Fruit fly (Drosophila melanogaster) whole organism, wandering third instar larva: ENCODE measurements around the gene CG43693.

Source experiments
- Abd-B ChIP-seq: fragments of >200 bp; optimal IDR thresholded peaks from 2 replicates; lab custom pipeline; 2017; ENCODE audit warnings: missing biosample characterization, missing genetic modification characterization
- CG32264 ChIP-seq: fragments of 200-800 bp; sonication (Bioruptor generic); optimal IDR thresholded peaks from 2 replicates; lab custom pipeline; 2016; ENCODE audit warnings: missing biosample characterization, missing genetic modification characterization
- CG9705 ChIP-seq: fragments of 200-800 bp; sonication (Bioruptor generic); optimal IDR thresholded peaks from 2 replicates; lab custom pipeline; 2018; ENCODE audit warnings: missing biosample characterization, mild to moderate bottlenecking, missing genetic modification characterization
- CrebA ChIP-seq: fragments of 200-800 bp; sonication (Bioruptor generic); optimal IDR thresholded peaks from 2 replicates; lab custom pipeline; 2016; ENCODE audit warnings: missing biosample characterization, mild to moderate bottlenecking, missing genetic modification characterization, borderline replicate concordance
- Dfd ChIP-seq: fragments of >200 bp; optimal IDR thresholded peaks from 2 replicates; lab custom pipeline; 2017; ENCODE audit warnings: missing biosample characterization, missing genetic modification characterization
- Dif ChIP-seq: fragments of 200-275, 200-300 bp; sonication (Bioruptor generic); optimal IDR thresholded peaks from 2 replicates; lab custom pipeline; 2018; ENCODE audit warnings: missing biosample characterization, missing genetic modification characterization; ENCODE audit not compliant: partially characterized antibody
- GATAd ChIP-seq: sonication (Bioruptor generic); optimal IDR thresholded peaks from 2 replicates; lab custom pipeline; 2016; ENCODE audit warnings: missing biosample characterization, missing genetic modification characterization
- HLH106 ChIP-seq: fragments of 200-800 bp; optimal IDR thresholded peaks from 3 replicates; lab custom pipeline; 2019; ENCODE audit warnings: missing biosample characterization, mild to moderate bottlenecking, missing genetic modification characterization, moderate library complexity
- Hnf4 ChIP-seq: fragments of 200-800 bp; sonication (Bioruptor generic); optimal IDR thresholded peaks from 2 replicates; lab custom pipeline; 2016; ENCODE audit warnings: missing biosample characterization, mild to moderate bottlenecking, missing genetic modification characterization
- Hr78 ChIP-seq: fragments of >200 bp; optimal IDR thresholded peaks from 2 replicates; lab custom pipeline; 2017; ENCODE audit warnings: missing biosample characterization, missing genetic modification characterization
- Hr83 ChIP-seq: fragments of 200-300 bp; sonication (Bioruptor generic); optimal IDR thresholded peaks from 2 replicates; lab custom pipeline; 2016; ENCODE audit warnings: missing biosample characterization, mild to moderate bottlenecking, missing genetic modification characterization, moderate library complexity; ENCODE audit not compliant: poor library complexity, severe bottlenecking
- Jra ChIP-seq: sonication (Bioruptor generic); optimal IDR thresholded peaks from 2 replicates; lab custom pipeline; 2016; ENCODE audit warnings: missing biosample characterization, missing genetic modification characterization
- Mio ChIP-seq: sonication (Bioruptor generic); optimal IDR thresholded peaks from 2 replicates; lab custom pipeline; 2016; ENCODE audit warnings: missing biosample characterization, missing genetic modification characterization
- Myc ChIP-seq: fragments of >200 bp; optimal IDR thresholded peaks from 2 replicates; lab custom pipeline; 2017
- N ChIP-seq: fragments of >200 bp; optimal IDR thresholded peaks from 2 replicates; lab custom pipeline; 2018; ENCODE audit warnings: missing biosample characterization, missing external identifiers, missing genetic modification characterization
- OdsH ChIP-seq: fragments of 200-800 bp; sonication (Bioruptor generic); optimal IDR thresholded peaks from 2 replicates; lab custom pipeline; 2016; ENCODE audit warnings: missing biosample characterization, mild to moderate bottlenecking, missing genetic modification characterization
- Rel ChIP-seq, 2 experiments: fragments of 200-800 bp; sonication (Bioruptor generic) in 1 of 2; optimal IDR thresholded peaks; 2 replicates in 1 of 2; 3 replicates in 1 of 2; lab custom pipeline; 2016 to 2019; ENCODE audit warnings: mild to moderate bottlenecking in 2 of 2, missing biosample characterization in 2 of 2, missing genetic modification characterization in 2 of 2, moderate library complexity in 1 of 2
- Sp1 ChIP-seq: fragments of 200-800 bp; sonication (Bioruptor generic); optimal IDR thresholded peaks from 3 replicates; lab custom pipeline; 2019; ENCODE audit warnings: missing biosample characterization, mild to moderate bottlenecking, missing genetic modification characterization, moderate library complexity
- Vsx2 ChIP-seq: fragments of 200-300, 225-300 bp; sonication (Bioruptor generic); optimal IDR thresholded peaks from 2 replicates; lab custom pipeline; 2018; ENCODE audit warnings: missing biosample characterization, missing genetic modification characterization; ENCODE audit not compliant: partially characterized antibody
- br ChIP-seq: fragments of 200-800 bp; sonication (Bioruptor generic); optimal IDR thresholded peaks from 2 replicates; lab custom pipeline; 2016; ENCODE audit warnings: missing biosample characterization, missing genetic modification characterization
- brk ChIP-seq: fragments of 200-800 bp; sonication (Bioruptor generic); optimal IDR thresholded peaks from 2 replicates; lab custom pipeline; 2016; ENCODE audit warnings: missing biosample characterization, mild to moderate bottlenecking, missing genetic modification characterization
- dl ChIP-seq, 2 experiments: fragments of 175-275, 200-275 bp in 1 of 2; fragments of 200-275 bp in 1 of 2; sonication (Bioruptor generic); optimal IDR thresholded peaks; lab custom pipeline; 2018; ENCODE audit warnings: mild to moderate bottlenecking in 2 of 2, missing biosample characterization in 2 of 2, missing genetic modification characterization in 2 of 2, moderate library complexity in 2 of 2; ENCODE audit not compliant: partially characterized antibody in 2 of 2, insufficient read depth in 1 of 2
- dmrt93B ChIP-seq: fragments of 200-800 bp; sonication (Bioruptor generic); optimal IDR thresholded peaks from 2 replicates; lab custom pipeline; 2018; ENCODE audit warnings: missing biosample characterization, mild to moderate bottlenecking, missing genetic modification characterization
- dsf ChIP-seq: sonication (Bioruptor generic); optimal IDR thresholded peaks from 2 replicates; lab custom pipeline; 2016; ENCODE audit warnings: missing biosample characterization, missing genetic modification characterization, borderline replicate concordance
- ey ChIP-seq: fragments of 200-800 bp; sonication (Bioruptor generic); optimal IDR thresholded peaks from 2 replicates; lab custom pipeline; 2016; ENCODE audit warnings: missing biosample characterization, missing genetic modification characterization
- foxo ChIP-seq, 2 experiments: fragments of 200-800 bp; sonication (Bioruptor generic); optimal IDR thresholded peaks; 2 replicates in 1 of 2; 3 replicates in 1 of 2; lab custom pipeline; 2016 to 2017; ENCODE audit warnings: missing biosample characterization in 2 of 2, missing genetic modification characterization in 2 of 2
- fru ChIP-seq: fragments of 200-800 bp; sonication (Bioruptor generic); optimal IDR thresholded peaks from 3 replicates; lab custom pipeline; 2016; ENCODE audit warnings: missing biosample characterization, mild to moderate bottlenecking, missing genetic modification characterization
- h ChIP-seq: fragments of 200-800 bp; sonication (Bioruptor generic); optimal IDR thresholded peaks from 3 replicates; lab custom pipeline; 2016; ENCODE audit warnings: missing biosample characterization, mild to moderate bottlenecking, missing genetic modification characterization
- jim ChIP-seq: fragments of 175-275, 200-325 bp; sonication (Bioruptor generic); optimal IDR thresholded peaks from 2 replicates; lab custom pipeline; 2016; ENCODE audit warnings: missing biosample characterization, mild to moderate bottlenecking, missing genetic modification characterization
- lola ChIP-seq: fragments of >200 bp; optimal IDR thresholded peaks from 2 replicates; lab custom pipeline; 2017; ENCODE audit warnings: missing biosample characterization, missing genetic modification characterization
- pan ChIP-seq: fragments of >200 bp; optimal IDR thresholded peaks from 2 replicates; lab custom pipeline; 2017
- psq ChIP-seq: fragments of 200-800 bp; sonication (Bioruptor generic); optimal IDR thresholded peaks from 3 replicates; lab custom pipeline; 2017; ENCODE audit warnings: missing biosample characterization, mild to moderate bottlenecking, missing genetic modification characterization, moderate library complexity
- rgr ChIP-seq: fragments of 200-800 bp; sonication (Bioruptor generic); optimal IDR thresholded peaks from 3 replicates; lab custom pipeline; 2016; ENCODE audit warnings: missing biosample characterization, mild to moderate bottlenecking, missing genetic modification characterization
- sage ChIP-seq: fragments of 200-800 bp; sonication (Bioruptor generic); optimal IDR thresholded peaks from 2 replicates; lab custom pipeline; 2016; ENCODE audit warnings: missing biosample characterization, mild to moderate bottlenecking, missing genetic modification characterization
- sv ChIP-seq: fragments of 200-800 bp; sonication (Bioruptor generic); optimal IDR thresholded peaks from 3 replicates; lab custom pipeline; 2016; ENCODE audit warnings: missing biosample characterization, missing genetic modification characterization
- tai ChIP-seq: sonication (Bioruptor generic); optimal IDR thresholded peaks from 2 replicates; lab custom pipeline; 2016; ENCODE audit warnings: missing biosample characterization, missing genetic modification characterization
- usp ChIP-seq: fragments of >200 bp; optimal IDR thresholded peaks from 2 replicates; lab custom pipeline; 2017; ENCODE audit warnings: missing biosample characterization, missing genetic modification characterization
- woc ChIP-seq: sonication (Bioruptor generic); optimal IDR thresholded peaks from 2 replicates; lab custom pipeline; 2016; ENCODE audit warnings: missing biosample characterization, mild to moderate bottlenecking, missing genetic modification characterization

The CG43693 gene

DNA sequence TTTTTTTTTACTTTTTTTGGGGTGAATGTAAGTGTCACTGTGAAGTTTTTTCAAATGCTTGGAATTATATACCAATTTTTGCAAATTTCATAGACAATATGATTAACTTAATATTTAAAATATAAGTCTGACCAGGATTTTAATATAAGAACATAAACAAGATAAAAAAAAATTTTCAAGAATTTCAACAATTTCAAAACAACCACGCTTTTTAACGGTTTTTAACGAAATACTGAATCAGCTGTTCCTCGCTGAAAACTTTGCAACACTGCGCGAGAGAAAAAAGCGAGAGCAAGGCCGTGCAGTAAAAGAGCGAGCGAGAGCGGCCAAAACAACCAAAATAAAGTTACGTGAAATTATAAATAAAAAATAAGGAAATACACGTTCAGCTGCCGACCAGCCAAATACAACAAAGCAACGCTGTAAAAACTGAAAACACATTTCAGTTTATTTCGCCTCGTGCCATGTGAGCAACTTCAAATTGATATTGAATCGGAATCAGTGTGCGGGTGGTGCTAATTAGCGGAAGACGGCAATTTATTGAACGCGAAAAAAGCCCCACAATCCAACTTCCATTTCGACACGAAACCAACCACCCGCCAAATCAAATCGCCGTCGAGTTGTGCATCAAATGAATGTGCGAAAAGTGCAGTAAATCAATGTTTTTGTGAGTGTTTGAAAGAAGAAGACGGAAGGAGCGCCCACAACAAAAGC, 45.2 kb upstream of the CG43693 start, which contains the start of the genes CG46439, Iyd and CG33947:
Gene CG46439 (minus strand): TSS at position 51 of the 714 bp plus-strand sequence.
Gene Iyd (minus strand): TSS at position 51 of the 714 bp plus-strand sequence.
Gene CG33947 (plus strand): TSS at position 302 of the 714 bp plus-strand sequence.
- peak; percentile 40 for TF ChIP-seq Dif (GFP tag; lab: Kevin White, UChicago)
- peak; percentile 50 for TF ChIP-seq fru
- no peak for TF ChIP-seq Mio (GFP tag; lab: Kevin White, UChicago)
- no peak for TF ChIP-seq GATAd
- TF ChIP-seq br (GFP tag; lab: Kevin White, UChicago): peak; percentile 43
- TF ChIP-seq Hnf4: peak; percentile 49
- TF ChIP-seq jim (GFP tag; lab: Kevin White, UChicago): no peak
- TF ChIP-seq Vsx2 (GFP tag; lab: Kevin White, UChicago): peak; percentile 75
- no peak for TF ChIP-seq dsf
- TF ChIP-seq Hr78 (GFP tag; lab: Kevin White, UChicago): no peak
- peak; percentile 80 for TF ChIP-seq sage (GFP tag; lab: Kevin White, UChicago)
- TF ChIP-seq CrebA: no peak
- peak; percentile 54 for TF ChIP-seq psq (GFP tag; lab: Kevin White, UChicago)
- peak; percentile 23 for TF ChIP-seq HLH106 (tag; lab: Kevin White, UChicago)
- TF ChIP-seq Myc (lab: Kevin White, UChicago): peak; percentile 7
- TF ChIP-seq N (GFP tag; lab: Kevin White, UChicago): no peak
- TF ChIP-seq Hr83 (GFP tag; lab: Kevin White, UChicago): no peak
- TF ChIP-seq OdsH (GFP tag; lab: Kevin White, UChicago): no peak
- TF ChIP-seq Sp1 (GFP tag; lab: Kevin White, UChicago): peak; percentile 53
- no peak for TF ChIP-seq Dfd (GFP tag; lab: Kevin White, UChicago)
- TF ChIP-seq foxo (GFP tag; optimal IDR thresholded peaks at IDR 0.05; lab: Kevin White, UChicago): peak; percentile 21 to 41
- TF ChIP-seq woc (GFP tag; lab: Kevin White, UChicago): peak; percentile 16
- peak; percentile 78 for TF ChIP-seq brk (GFP tag; lab: Kevin White, UChicago)
- TF ChIP-seq Abd-B (GFP tag; lab: Kevin White, UChicago): no peak
- no peak for TF ChIP-seq lola (GFP tag; lab: Kevin White, UChicago)
- TF ChIP-seq dl (GFP tag; optimal IDR thresholded peaks at IDR 0.05; lab: Kevin White, UChicago; ENCODE audit: insufficient read depth in 1 of 2, partially characterized antibody in 2 of 2): no peak
- TF ChIP-seq CG32264 (GFP tag; lab: Kevin White, UChicago): peak; percentile 67
- no peak for TF ChIP-seq pan (lab: Kevin White, UChicago)
- no peak for TF ChIP-seq usp (GFP tag; lab: Kevin White, UChicago)
- TF ChIP-seq Rel (GFP tag; optimal IDR thresholded peaks at IDR 0.05; lab: Kevin White, UChicago): no peak
- peak; percentile 90 for TF ChIP-seq Rel (tag; optimal IDR thresholded peaks at IDR 0.05; lab: Kevin White, UChicago)
- TF ChIP-seq sv (GFP tag; lab: Kevin White, UChicago): no peak
- peak; percentile 16 for TF ChIP-seq rgr
- no peak for TF ChIP-seq dmrt93B (GFP tag; lab: Kevin White, UChicago)
- peak; percentile 43 for TF ChIP-seq h (GFP tag; lab: Kevin White, UChicago)
- peak; percentile 34 for TF ChIP-seq Jra
- no peak for TF ChIP-seq ey (GFP tag; lab: Kevin White, UChicago)
- no peak for TF ChIP-seq tai (GFP tag; lab: Kevin White, UChicago)
- TF ChIP-seq CG9705 (GFP tag; lab: Kevin White, UChicago): no peak
- TF ChIP-seq, all 38 proteins: peak for 18

DNA sequence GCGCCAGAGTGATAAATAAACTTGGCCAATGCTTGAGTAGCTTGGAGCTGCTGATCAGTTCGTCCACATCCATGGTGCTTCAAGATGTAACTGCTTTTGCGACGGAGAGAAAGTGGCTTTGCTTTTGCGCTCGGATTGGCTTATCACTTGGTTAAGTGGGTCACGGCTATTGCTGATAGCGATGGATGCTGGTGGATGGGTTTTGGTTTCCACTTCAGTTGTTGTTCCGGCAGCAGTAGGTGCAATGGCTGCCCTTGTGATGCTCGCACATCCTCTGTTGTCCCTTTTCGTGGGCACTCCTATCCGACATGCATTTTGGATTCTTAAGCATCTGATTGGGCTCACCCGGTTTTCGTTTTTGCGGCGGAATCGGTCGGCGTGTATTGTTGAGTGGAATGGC, 43.1 kb upstream of the CG43693 start:
- TF ChIP-seq sage (GFP tag; lab: Kevin White, UChicago) (no peak), dl (GFP tag; optimal IDR thresholded peaks at IDR 0.05; lab: Kevin White, UChicago; ENCODE audit: insufficient read depth in 1 of 2, partially characterized antibody in 2 of 2) (no peak)
- TF ChIP-seq, all 38 proteins: peak for 0
